Worm (Caenorhabditis elegans) whole organism, L4/young adult: ENCODE results near the gene chw-1.

Experiments used
- W03F9.2 ChIP-seq: fragments of 150-350 bp; optimal IDR thresholded peaks from 2 replicates; lab custom pipeline; 2014; ENCODE audit warnings: missing biosample characterization, missing genetic modification characterization
- dao-5 ChIP-seq: sonication (generic microtip); optimal IDR thresholded peaks from 2 replicates; lab custom pipeline; 2016; ENCODE audit warnings: missing genotype, missing genetic modification characterization, moderate library complexity, missing compliant biosample characterization

- TF ChIP-seq dao-5 (tag; lab: Kevin White, UChicago) (no peak), W03F9.2 (tag; lab: Kevin White, UChicago) (no peak)
These were observed 7.8 kb downstream of the chw-1 start for ce11 chrV:10469845-10470244.
